Worm (Caenorhabditis elegans) whole organism, early embryonic: ENCODE measurements around the gene mfsd-6.

Experiments used
- B0310.2 ChIP-seq: sonication (generic microtip); optimal IDR thresholded peaks from 2 replicates; lab custom pipeline; 2016; ENCODE audit warnings: mild to moderate bottlenecking, missing genetic modification characterization, missing compliant biosample characterization
- F13C5.2 ChIP-seq: sonication (generic microtip); optimal IDR thresholded peaks from 2 replicates; lab custom pipeline; 2017; ENCODE audit warnings: mild to moderate bottlenecking, missing genetic modification characterization, inconsistent platforms, missing compliant biosample characterization
- aly-1 ChIP-seq: sonication (generic microtip); optimal IDR thresholded peaks from 2 replicates; lab custom pipeline; 2016; ENCODE audit warnings: missing genetic modification characterization, missing compliant biosample characterization
- ama-1 ChIP-seq: fragments of 150-350 bp; optimal IDR thresholded peaks from 2 replicates; lab custom pipeline; 2014
- ets-7 ChIP-seq: sonication (generic microtip); optimal IDR thresholded peaks from 2 replicates; lab custom pipeline; 2016; ENCODE audit warnings: missing genotype, missing genetic modification characterization, missing compliant biosample characterization
- flt-1 ChIP-seq: fragments of 200-800 bp; sonication (Bioruptor generic); IDR thresholded peaks from 2 replicates; pipeline ENCODE4 v1.3.6; 2022; ENCODE audit warnings: missing genetic modification characterization, missing compliant biosample characterization
- pes-1 ChIP-seq: fragments of 200-800 bp; sonication (Bioruptor generic); IDR thresholded peaks from 2 replicates; pipeline ENCODE4 v1.3.6; 2022; ENCODE audit warnings: missing genetic modification reagents, missing genetic modification characterization, missing compliant biosample characterization
- scrt-1 ChIP-seq: fragments of 200-800 bp; sonication (Bioruptor generic); IDR thresholded peaks from 2 replicates; pipeline ENCODE4 v1.3.6; 2022; ENCODE audit warnings: missing genetic modification characterization, missing compliant biosample characterization
- sea-1 ChIP-seq: fragments of 200-800 bp; sonication (Bioruptor generic); conservative IDR thresholded peaks from 2 replicates; pipeline ENCODE4 v1.3.6; 2022; ENCODE audit warnings: missing genetic modification characterization, missing compliant biosample characterization
- tbx-11 ChIP-seq: fragments of 200-800 bp; sonication (Bioruptor generic); IDR thresholded peaks from 2 replicates; pipeline ENCODE4 v1.3.6; 2022; ENCODE audit warnings: missing genetic modification characterization, missing compliant biosample characterization
- tbx-37 ChIP-seq: fragments of 200-800 bp; sonication (Bioruptor generic); conservative IDR thresholded peaks from 2 replicates; pipeline ENCODE4 v1.3.6; 2022; ENCODE audit warnings: missing genetic modification reagents, missing genetic modification characterization, missing compliant biosample characterization
- tra-4 ChIP-seq: sonication (generic microtip); optimal IDR thresholded peaks from 2 replicates; lab custom pipeline; 2017; ENCODE audit warnings: missing genetic modification characterization, missing compliant biosample characterization

DNA sequence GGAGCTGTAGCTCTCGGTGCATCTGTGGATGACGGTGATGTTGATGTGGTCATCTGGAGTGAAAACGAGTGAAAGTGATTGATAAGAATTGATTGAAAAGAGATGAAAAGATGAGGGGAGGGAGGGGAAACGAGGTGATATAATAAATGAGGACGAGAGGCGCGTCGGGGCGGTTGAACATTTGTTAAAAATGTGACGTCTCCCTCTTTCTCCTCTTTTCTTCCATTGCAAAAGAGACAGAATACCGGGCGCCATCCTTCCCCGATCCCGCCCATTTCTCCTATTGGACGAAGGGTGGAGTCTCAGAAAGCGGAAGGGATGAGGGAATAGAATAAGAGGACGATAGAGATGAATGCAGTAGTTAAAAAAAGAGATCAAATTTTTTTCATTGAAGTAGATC lies 44.6 kb downstream of the mfsd-6 start:
- TF ChIP-seq aly-1 (no peak), B0310.2 (tag; lab: Kevin White, UChicago) (no peak), tbx-11 (no peak), scrt-1 (GFP tag; lab: Robert Waterston, UW) (no peak), flt-1 (no peak), ama-1 (lab: Kevin White, UChicago) (no peak), tbx-37 (GFP tag; lab: Robert Waterston, UW) (no peak), pes-1 (GFP tag; lab: Robert Waterston, UW) (no peak), ets-7 (no peak), tra-4 (no peak), F13C5.2 (tag; lab: Kevin White, UChicago) (no peak), sea-1 (GFP tag; lab: Robert Waterston, UW) (no peak)
